Fruit fly (Drosophila melanogaster) whole organism, prepupa: ENCODE results near the gene Srp9.
A peak's percentile ranks its signal among the peaks of the same experiment; 100 is the strongest.

ENCODE experiments used
- CG10631 ChIP-seq: fragments of 200-800 bp; sonication (Bioruptor generic); optimal IDR thresholded peaks from 2 replicates; lab custom pipeline; 2016; ENCODE audit warnings: missing biosample characterization, missing genetic modification characterization
- CG11294 ChIP-seq: fragments of 200-800 bp; sonication (Bioruptor generic); IDR thresholded peaks from 2 replicates; pipeline ENCODE4 v1.3.6; 2022; ENCODE audit warnings: missing biosample characterization, missing genetic modification characterization
- CG11762 ChIP-seq: fragments of 200-800 bp; sonication (Bioruptor generic); optimal IDR thresholded peaks from 3 replicates; lab custom pipeline; 2016; ENCODE audit warnings: missing biosample characterization, missing genetic modification characterization; ENCODE audit not compliant: insufficient read depth
- CG11902 ChIP-seq: fragments of 200-800 bp; sonication (Bioruptor generic); optimal IDR thresholded peaks from 3 replicates; lab custom pipeline; 2016; ENCODE audit warnings: missing biosample characterization, missing genetic modification characterization
- CG15336 ChIP-seq: fragments of 200-800 bp; sonication (Bioruptor generic); IDR thresholded peaks from 2 replicates; pipeline ENCODE4 v1.3.6; 2022; ENCODE audit warnings: missing biosample characterization, missing genetic modification characterization
- CG1621 ChIP-seq: fragments of 200-800 bp; sonication (Bioruptor generic); optimal IDR thresholded peaks from 3 replicates; lab custom pipeline; 2018; ENCODE audit warnings: missing biosample characterization, mild to moderate bottlenecking, missing genetic modification characterization
- CG3032 ChIP-seq: fragments of 200-800 bp; optimal IDR thresholded peaks from 2 replicates; lab custom pipeline; 2019; ENCODE audit warnings: missing biosample characterization, mild to moderate bottlenecking, missing genetic modification characterization, moderate library complexity
- CG32006 ChIP-seq: fragments of 200-800 bp; sonication (Bioruptor generic); optimal IDR thresholded peaks from 3 replicates; lab custom pipeline; 2017; ENCODE audit warnings: missing biosample characterization, mild to moderate bottlenecking, missing genetic modification characterization
- CG34406 ChIP-seq: fragments of 200-800 bp; sonication (Bioruptor generic); optimal IDR thresholded peaks from 3 replicates; lab custom pipeline; 2016; ENCODE audit warnings: missing biosample characterization, missing genetic modification characterization
- CG3919 ChIP-seq: fragments of 200-800 bp; sonication (Bioruptor generic); optimal IDR thresholded peaks from 3 replicates; lab custom pipeline; 2016; ENCODE audit warnings: missing biosample characterization, missing genetic modification characterization
- CG4318 ChIP-seq: fragments of 200-800 bp; sonication (Bioruptor generic); optimal IDR thresholded peaks from 3 replicates; lab custom pipeline; 2017; ENCODE audit warnings: missing biosample characterization, mild to moderate bottlenecking, missing genetic modification characterization
- CG6276 ChIP-seq: fragments of 200-800 bp; sonication (Bioruptor generic); optimal IDR thresholded peaks from 2 replicates; lab custom pipeline; 2017; ENCODE audit warnings: missing biosample characterization, mild to moderate bottlenecking, missing genetic modification characterization
- CG6792 ChIP-seq: fragments of 200-800 bp; sonication (Bioruptor generic); optimal IDR thresholded peaks from 3 replicates; lab custom pipeline; 2016; ENCODE audit warnings: missing biosample characterization, missing genetic modification characterization
- CG6808 ChIP-seq: fragments of 200-800 bp; sonication (Bioruptor generic); optimal IDR thresholded peaks from 3 replicates; lab custom pipeline; 2017; ENCODE audit warnings: missing biosample characterization, missing genetic modification characterization, mild to moderate bottlenecking, moderate library complexity, missing genetic modification reagents
- CG7368 ChIP-seq: fragments of 200-800 bp; sonication (Bioruptor generic); optimal IDR thresholded peaks from 3 replicates; lab custom pipeline; 2016; ENCODE audit warnings: missing biosample characterization, missing genetic modification characterization
- CG8119 ChIP-seq: fragments of 200-800 bp; sonication (Bioruptor generic); IDR thresholded peaks from 3 replicates; pipeline ENCODE4 v1.3.6; 2022; ENCODE audit warnings: missing biosample characterization, missing genetic modification characterization
- CG8319 ChIP-seq: fragments of 200-800 bp; sonication (Bioruptor generic); optimal IDR thresholded peaks from 3 replicates; lab custom pipeline; 2016; ENCODE audit warnings: missing biosample characterization, missing genetic modification characterization
- CG8632 ChIP-seq: fragments of 200-800 bp; sonication (Bioruptor generic); optimal IDR thresholded peaks from 3 replicates; lab custom pipeline; 2016; ENCODE audit warnings: missing biosample characterization, missing genetic modification characterization
- CG9139 ChIP-seq: fragments of 200-800 bp; sonication (Bioruptor generic); optimal IDR thresholded peaks from 3 replicates; lab custom pipeline; 2017; ENCODE audit warnings: missing biosample characterization, mild to moderate bottlenecking, missing genetic modification characterization
- Eip75B ChIP-seq: fragments of 200-800 bp; sonication (Bioruptor generic); optimal IDR thresholded peaks from 3 replicates; lab custom pipeline; 2016; ENCODE audit warnings: missing biosample characterization, missing genetic modification characterization
- Eip78C ChIP-seq: fragments of 200-800 bp; sonication (Bioruptor generic); peaks from one replicate; lab custom pipeline; 2016; ENCODE audit warnings: missing biosample characterization, missing genetic modification characterization
- Eip93F ChIP-seq: fragments of 200-800 bp; sonication (Bioruptor generic); optimal IDR thresholded peaks from 2 replicates; lab custom pipeline; 2016; ENCODE audit warnings: missing biosample characterization, mild to moderate bottlenecking, missing genetic modification characterization
- Ets21C ChIP-seq: fragments of 200-800 bp; sonication (Bioruptor generic); optimal IDR thresholded peaks from 3 replicates; lab custom pipeline; 2016; ENCODE audit warnings: missing biosample characterization, missing genetic modification characterization
- Gug ChIP-seq: fragments of 200-800 bp; sonication (Bioruptor generic); IDR thresholded peaks from 2 replicates; pipeline ENCODE4 v1.3.6; 2022; ENCODE audit warnings: missing biosample characterization, missing genetic modification characterization
- Hr39 ChIP-seq: fragments of 200-800 bp; sonication (Bioruptor generic); optimal IDR thresholded peaks from 2 replicates; lab custom pipeline; 2016; ENCODE audit warnings: missing biosample characterization, missing genetic modification characterization
- Lpt ChIP-seq: fragments of 200-800 bp; sonication (Bioruptor generic); optimal IDR thresholded peaks from 3 replicates; lab custom pipeline; 2016; ENCODE audit warnings: missing biosample characterization, missing genetic modification characterization
- Met ChIP-seq: fragments of 200-800 bp; sonication (Bioruptor generic); optimal IDR thresholded peaks from 3 replicates; lab custom pipeline; 2016; ENCODE audit warnings: missing biosample characterization, missing genetic modification characterization
- OdsH ChIP-seq: fragments of 200-800 bp; sonication (Bioruptor generic); optimal IDR thresholded peaks from 3 replicates; lab custom pipeline; 2016; ENCODE audit warnings: missing biosample characterization, missing genetic modification characterization
- Smox ChIP-seq: fragments of 200-800 bp; sonication (Bioruptor generic); optimal IDR thresholded peaks from 3 replicates; lab custom pipeline; 2016; ENCODE audit warnings: missing biosample characterization, missing genetic modification characterization
- Sox102F ChIP-seq: fragments of 200-800 bp; sonication (Bioruptor generic); optimal IDR thresholded peaks from 2 replicates; lab custom pipeline; 2016; ENCODE audit warnings: missing biosample characterization, mild to moderate bottlenecking, missing genetic modification characterization
- Sox14 ChIP-seq: fragments of 200-800 bp; sonication (Bioruptor generic); optimal IDR thresholded peaks from 3 replicates; lab custom pipeline; 2016; ENCODE audit warnings: missing biosample characterization, missing genetic modification characterization
- Sox15 ChIP-seq: fragments of 200-800 bp; sonication (Bioruptor generic); optimal IDR thresholded peaks from 3 replicates; lab custom pipeline; 2016; ENCODE audit warnings: missing biosample characterization, missing genetic modification characterization
- achi ChIP-seq: fragments of 200-800 bp; sonication (Bioruptor generic); optimal IDR thresholded peaks from 3 replicates; lab custom pipeline; 2016; ENCODE audit warnings: missing biosample characterization, missing genetic modification characterization
- acj6 ChIP-seq: fragments of 200-800 bp; sonication (Bioruptor generic); optimal IDR thresholded peaks from 3 replicates; lab custom pipeline; 2016; ENCODE audit warnings: missing biosample characterization, missing genetic modification characterization
- cyc ChIP-seq: fragments of 200-800 bp; sonication (Bioruptor generic); optimal IDR thresholded peaks from 3 replicates; lab custom pipeline; 2016; ENCODE audit warnings: missing biosample characterization, missing genetic modification characterization
- dac ChIP-seq: fragments of 200-800 bp; sonication (Bioruptor generic); optimal IDR thresholded peaks from 2 replicates; lab custom pipeline; 2017; ENCODE audit warnings: missing biosample characterization, mild to moderate bottlenecking, missing genetic modification characterization
- dsx ChIP-seq: fragments of 200-800 bp; optimal IDR thresholded peaks from 3 replicates; lab custom pipeline; 2019; ENCODE audit warnings: missing biosample characterization, mild to moderate bottlenecking, missing genetic modification characterization, moderate library complexity; ENCODE audit not compliant: poor library complexity, severe bottlenecking
- eg ChIP-seq: fragments of 200-800 bp; sonication (Bioruptor generic); IDR thresholded peaks from 3 replicates; pipeline ENCODE4 v1.3.6; 2022; ENCODE audit warnings: missing biosample characterization, missing genetic modification characterization
- esn ChIP-seq: fragments of 200-800 bp; sonication (Bioruptor generic); optimal IDR thresholded peaks from 2 replicates; lab custom pipeline; 2016; ENCODE audit warnings: missing biosample characterization, mild to moderate bottlenecking, missing genetic modification characterization, moderate library complexity
- fd85E ChIP-seq: fragments of 200-800 bp; sonication (Bioruptor generic); optimal IDR thresholded peaks from 3 replicates; lab custom pipeline; 2016; ENCODE audit warnings: missing biosample characterization, missing genetic modification characterization
- fkh ChIP-seq: fragments of 200-800 bp; sonication (Bioruptor generic); optimal IDR thresholded peaks from 3 replicates; lab custom pipeline; 2017; ENCODE audit warnings: missing biosample characterization, mild to moderate bottlenecking, missing genetic modification characterization, moderate library complexity
- net ChIP-seq: fragments of 200-800 bp; sonication (Bioruptor generic); optimal IDR thresholded peaks from 3 replicates; lab custom pipeline; 2016; ENCODE audit warnings: missing biosample characterization, missing genetic modification characterization
- pdm3 ChIP-seq: fragments of 200-800 bp; sonication (Bioruptor generic); optimal IDR thresholded peaks from 3 replicates; lab custom pipeline; 2016; ENCODE audit warnings: missing biosample characterization, missing genetic modification characterization
- salr ChIP-seq, 2 experiments: fragments of 200-800 bp; sonication (Bioruptor generic); optimal IDR thresholded peaks; 3 replicates each; lab custom pipeline; 2016 to 2018; ENCODE audit warnings: missing biosample characterization in 2 of 2, missing genetic modification characterization in 2 of 2, mild to moderate bottlenecking in 1 of 2
- spab ChIP-seq: fragments of 200-800 bp; sonication (Bioruptor generic); optimal IDR thresholded peaks from 2 replicates; lab custom pipeline; 2017; ENCODE audit warnings: missing biosample characterization, mild to moderate bottlenecking, missing genetic modification characterization, missing genetic modification reagents
- svp ChIP-seq: fragments of 200-800 bp; sonication (Bioruptor generic); peaks from one replicate; lab custom pipeline; 2016; ENCODE audit warnings: missing biosample characterization, missing genetic modification characterization
- topi ChIP-seq: fragments of 200-800 bp; sonication (Bioruptor generic); optimal IDR thresholded peaks from 3 replicates; lab custom pipeline; 2016; ENCODE audit warnings: missing biosample characterization, missing genetic modification characterization
- vri ChIP-seq: fragments of 200-800 bp; sonication (Bioruptor generic); optimal IDR thresholded peaks from 3 replicates; lab custom pipeline; 2016; ENCODE audit warnings: missing biosample characterization, mild to moderate bottlenecking, missing genetic modification characterization

Gene Srp9

dm6 chr3L:7910916-7911467, 25.2 kb upstream of the Srp9 start:
- TF ChIP-seq topi (GFP tag; lab: Kevin White, UChicago) (peak; percentile 26), Met (GFP tag; lab: Kevin White, UChicago) (peak; percentile 23), svp (GFP tag; lab: Kevin White, UChicago) (peak; percentile 72), acj6 (GFP tag; lab: Kevin White, UChicago) (no peak), CG4318 (GFP tag; lab: Kevin White, UChicago) (no peak), CG11762 (no peak), CG34406 (GFP tag; lab: Kevin White, UChicago) (no peak), Eip78C (GFP tag; lab: Kevin White, UChicago) (peak; percentile 29), dac (GFP tag; lab: Kevin White, UChicago) (no peak), CG8119 (no peak), Eip93F (no peak), net (GFP tag; lab: Kevin White, UChicago) (no peak), CG8319 (GFP tag; lab: Kevin White, UChicago) (no peak), Gug (GFP tag; lab: Robert Waterston, UW) (no peak), Hr39 (peak; percentile 3)

dm6 chr3L:7911765-7912556, 24.2 kb upstream of the Srp9 start, which contains the start of the genes pbl and CG8281:
pbl (minus strand) TSS chr3L:7911954.
CG8281 (plus strand) TSS chr3L:7912463.
- TF ChIP-seq CG3032 (tag; lab: Kevin White, UChicago): peak; percentile 40
- TF ChIP-seq Sox15 (GFP tag; lab: Kevin White, UChicago): peak; percentile 27
- peak; percentile 32 for TF ChIP-seq Met (GFP tag; lab: Kevin White, UChicago)
- TF ChIP-seq vri (GFP tag; lab: Kevin White, UChicago): peak; percentile 29
- no peak for TF ChIP-seq CG6276 (GFP tag; lab: Kevin White, UChicago)
- TF ChIP-seq CG15336 (GFP tag; lab: Robert Waterston, UW): peak; percentile 54; the same call in 1 of the 2 replicates
- TF ChIP-seq CG11902 (GFP tag; lab: Kevin White, UChicago): no peak
- TF ChIP-seq CG10631 (GFP tag; lab: Kevin White, UChicago): no peak
- peak; percentile 46 for TF ChIP-seq CG32006 (GFP tag; lab: Kevin White, UChicago)
- peak; percentile 41 for TF ChIP-seq OdsH (GFP tag; lab: Kevin White, UChicago)
- TF ChIP-seq Ets21C: peak; percentile 18
- peak; percentile 30 for TF ChIP-seq CG3919 (GFP tag; lab: Kevin White, UChicago)
- TF ChIP-seq salr (GFP tag; optimal IDR thresholded peaks at IDR 0.05; lab: Kevin White, UChicago): no peak
- peak; percentile 76 for TF ChIP-seq Eip78C (GFP tag; lab: Kevin White, UChicago)
- no peak for TF ChIP-seq Lpt (GFP tag; lab: Kevin White, UChicago)
- TF ChIP-seq cyc (GFP tag; lab: Kevin White, UChicago): peak; percentile 31
- TF ChIP-seq fd85E (GFP tag; lab: Kevin White, UChicago): no peak
- peak; percentile 67 for TF ChIP-seq achi (GFP tag; lab: Kevin White, UChicago)
- TF ChIP-seq Sox102F (GFP tag; lab: Kevin White, UChicago): no peak
- TF ChIP-seq CG1621: no peak
- no peak for TF ChIP-seq spab (GFP tag; lab: Kevin White, UChicago)
- TF ChIP-seq fkh: no peak
- TF ChIP-seq CG9139 (GFP tag; lab: Kevin White, UChicago): peak; percentile 22
- peak; percentile 41 for TF ChIP-seq pdm3 (GFP tag; lab: Kevin White, UChicago)
- peak; percentile 29 for TF ChIP-seq Eip75B
- TF ChIP-seq Smox (GFP tag; lab: Kevin White, UChicago): peak; percentile 38
- TF ChIP-seq topi (GFP tag; lab: Kevin White, UChicago): peak; percentile 33
- TF ChIP-seq Eip93F: no peak
- TF ChIP-seq CG6808: no peak
- TF ChIP-seq CG6792: peak; percentile 8
- TF ChIP-seq dsx (GFP tag; lab: Kevin White, UChicago): peak; percentile 87
- no peak for TF ChIP-seq CG7368 (GFP tag; lab: Kevin White, UChicago)
- 0 out of 2 replicates have a peak, but pooled peaks have one; percentile 19 for TF ChIP-seq CG11294
- no peak for TF ChIP-seq esn (GFP tag; lab: Kevin White, UChicago)
- peak; percentile 69; the same call in 2 of the 3 replicates for TF ChIP-seq eg (GFP tag; lab: Robert Waterston, UW)
- TF ChIP-seq CG8632 (GFP tag; lab: Kevin White, UChicago): no peak
- TF ChIP-seq CG8319 (GFP tag; lab: Kevin White, UChicago): no peak
- 0 out of 2 replicates have a peak, but pooled peaks have one; percentile 25 for TF ChIP-seq Gug (GFP tag; lab: Robert Waterston, UW)
- TF ChIP-seq Sox14 (GFP tag; lab: Kevin White, UChicago): peak; percentile 38
